Worm (Caenorhabditis elegans) whole organism, midembryonic: ENCODE measurements around the gene pbo-4.

Experiments used
- T22C8.4 ChIP-seq: fragments of 200-800 bp; sonication (Bioruptor generic); IDR thresholded peaks from 2 replicates; pipeline ENCODE4 v1.3.6; 2022; ENCODE audit warnings: missing genetic modification characterization, missing compliant biosample characterization
- flt-1 ChIP-seq: fragments of 200-800 bp; sonication (Bioruptor generic); IDR thresholded peaks from 2 replicates; pipeline ENCODE4 v1.3.6; 2022; ENCODE audit warnings: missing genetic modification characterization, missing compliant biosample characterization
- klf-2 ChIP-seq: fragments of 200-800 bp; sonication (Bioruptor generic); conservative IDR thresholded peaks from 2 replicates; pipeline ENCODE4 v1.3.6; 2022; ENCODE audit warnings: missing genetic modification reagents, missing genetic modification characterization, missing compliant biosample characterization
- tab-1 ChIP-seq: fragments of 200-800 bp; sonication (Bioruptor generic); IDR thresholded peaks from 2 replicates; pipeline ENCODE4 v1.3.6; 2022; ENCODE audit warnings: missing genetic modification characterization, missing compliant biosample characterization
- ztf-23 ChIP-seq: fragments of 200-800 bp; sonication (Bioruptor generic); IDR thresholded peaks from 2 replicates; pipeline ENCODE4 v1.3.6; 2022; ENCODE audit warnings: missing genetic modification reagents, missing genetic modification characterization, missing compliant biosample characterization

- no peak for TF ChIP-seq tab-1 (GFP tag; lab: Robert Waterston, UW)
- no peak for TF ChIP-seq klf-2 (GFP tag; lab: Robert Waterston, UW)
- no peak for TF ChIP-seq flt-1 (GFP tag; lab: Robert Waterston, UW)
- no peak for TF ChIP-seq T22C8.4
- no peak for TF ChIP-seq ztf-23 (GFP tag; lab: Robert Waterston, UW)
Measured at ce11 chrX:10966251-10966650, 12.3 kb downstream of the pbo-4 start, which contains the start of gene lge-1.
